Worm (Caenorhabditis elegans) whole organism, mixed stage, embryonic: ENCODE data around the gene EEED8.4.

Source experiments
- ceh-83 ChIP-seq: fragments of 200-800 bp; sonication (Bioruptor generic); optimal IDR thresholded peaks from 2 replicates; lab custom pipeline; 2018; ENCODE audit warnings: mild to moderate bottlenecking, missing genetic modification characterization, missing compliant biosample characterization
- ces-1 ChIP-seq: fragments of 150-350 bp; optimal IDR thresholded peaks from 2 replicates; lab custom pipeline; 2014; ENCODE audit warnings: missing biosample characterization, missing genetic modification reagents, missing genetic modification characterization
- flh-1 ChIP-seq: fragments of 200-800 bp; sonication (Bioruptor generic); optimal IDR thresholded peaks from 2 replicates; lab custom pipeline; 2018; ENCODE audit warnings: mild to moderate bottlenecking, missing genetic modification characterization, moderate library complexity, missing compliant biosample characterization
- lin-13 ChIP-seq: fragments of 150-350 bp; optimal IDR thresholded peaks from 2 replicates; lab custom pipeline; 2014; ENCODE audit warnings: missing biosample characterization, missing genetic modification characterization
- nhr-237 ChIP-seq: fragments of 150-350 bp; optimal IDR thresholded peaks from 2 replicates; lab custom pipeline; 2014; ENCODE audit warnings: missing biosample characterization, missing genetic modification characterization
- nhr-28 ChIP-seq: fragments of 150-350 bp; optimal IDR thresholded peaks from 2 replicates; lab custom pipeline; 2014; ENCODE audit warnings: missing biosample characterization, missing genetic modification characterization
- pha-4 ChIP-seq: fragments of 150-350 bp; optimal IDR thresholded peaks from 2 replicates; lab custom pipeline; 2018; ENCODE audit warnings: missing biosample characterization, missing genetic modification reagents, missing genetic modification characterization
- sem-2 ChIP-seq: fragments of 200-800 bp; sonication (Bioruptor generic); optimal IDR thresholded peaks from 2 replicates; lab custom pipeline; 2018; ENCODE audit warnings: mild to moderate bottlenecking, missing genetic modification characterization, missing compliant biosample characterization
- sptf-1 ChIP-seq: sonication (generic microtip); optimal IDR thresholded peaks from 2 replicates; lab custom pipeline; 2017; ENCODE audit warnings: mild to moderate bottlenecking, missing genetic modification characterization, moderate library complexity, missing compliant biosample characterization
- ztf-11 ChIP-seq: fragments of 150-350 bp; optimal IDR thresholded peaks from 2 replicates; lab custom pipeline; 2014; ENCODE audit warnings: missing biosample characterization, missing genetic modification characterization

DNA sequence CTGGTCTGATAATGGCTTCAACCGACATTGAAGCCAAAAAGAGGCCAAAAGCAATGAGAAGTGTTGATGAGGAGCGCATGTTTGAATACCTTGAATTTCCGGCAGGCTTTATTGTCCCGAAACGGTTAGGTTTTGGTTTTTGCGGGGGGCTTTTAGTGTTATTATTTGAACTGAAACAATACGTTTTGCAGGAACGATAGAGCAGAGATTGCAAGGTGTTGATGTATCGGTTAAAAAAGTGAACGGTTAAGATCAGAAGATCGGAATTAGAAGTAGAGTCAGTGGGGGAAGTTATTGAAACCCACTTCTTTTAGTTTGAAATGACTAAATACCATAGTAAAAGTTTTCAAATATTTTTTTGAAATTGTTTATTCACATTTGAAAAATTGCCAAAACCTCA, 1.6 kb upstream of the EEED8.4 start, which contains the start of gene clec-141:
- TF ChIP-seq lin-13, result no peak
- no peak for TF ChIP-seq nhr-237
- TF ChIP-seq ceh-83 (GFP tag; lab: Kevin White, UChicago), result no peak
- no peak for TF ChIP-seq ztf-11 (tag; lab: Kevin White, UChicago)
- no peak for TF ChIP-seq ces-1 (GFP tag; lab: Kevin White, UChicago)
- no peak for TF ChIP-seq sem-2 (GFP tag; lab: Kevin White, UChicago)
- TF ChIP-seq sptf-1 (tag; lab: Kevin White, UChicago), result no peak
- TF ChIP-seq nhr-28 (tag; lab: Kevin White, UChicago), result no peak
- no peak for TF ChIP-seq pha-4 (tag; lab: Kevin White, UChicago)
- no peak for TF ChIP-seq flh-1 (GFP tag; lab: Kevin White, UChicago)
